In the genomic region with DNA sequence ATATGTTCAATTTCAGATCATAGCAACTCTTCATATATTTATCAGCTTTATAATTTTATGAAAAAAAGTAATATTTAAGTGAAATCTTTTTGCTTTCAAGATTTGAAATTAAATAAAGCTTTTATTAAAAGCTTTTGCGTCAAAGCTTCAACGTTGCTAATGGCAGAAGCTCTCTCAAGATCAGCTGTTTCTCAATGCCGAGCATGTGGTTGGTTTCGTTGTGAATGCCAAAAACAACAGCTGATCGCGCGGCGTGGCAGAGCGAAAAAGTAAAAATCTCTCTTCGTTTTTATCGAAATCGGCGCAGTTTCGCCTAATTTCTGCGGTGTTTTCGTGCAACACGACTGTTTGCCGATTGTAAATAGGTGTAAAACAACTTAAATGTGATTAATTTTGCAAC, we compare ENCODE assay signal across 2 fruit fly cellular contexts.
TF ChIP-seq lines count a peak whose summit lies in the region.

CG31759 (plus strand) TSS at position 161 of the 400 bp plus-strand sequence.

- no peak for TF ChIP-seq CTCF in whole organism, embryonic (GFP tag; optimal IDR thresholded peaks at IDR 0.05; lab: Kevin White, UChicago)

TF ChIP-seq in whole organism, adult, 20 proteins besides CTCF, POLR2A, EP300 and RAD21:
- TF ChIP-seq kay (GFP tag; lab: Kevin White, UChicago; ENCODE audit: borderline replicate concordance), result no peak
- no peak for TF ChIP-seq CG7101 (tag; optimal IDR thresholded peaks at IDR 0.05; lab: Kevin White, UChicago)
- TF ChIP-seq bab1 (GFP tag; optimal IDR thresholded peaks at IDR 0.05; lab: Kevin White, UChicago), result peak; percentile 64
- TF ChIP-seq tj (GFP tag; optimal IDR thresholded peaks at IDR 0.05; lab: Kevin White, UChicago), result no peak
- peak; percentile 60 for TF ChIP-seq Mnt (GFP tag; optimal IDR thresholded peaks at IDR 0.05; lab: Kevin White, UChicago)

TF ChIP-seq in whole organism, embryonic, 481 proteins besides CTCF, POLR2A, EP300 and RAD21:
- no peak for TF ChIP-seq Lpt (GFP tag; optimal IDR thresholded peaks at IDR 0.05; lab: Kevin White, UChicago)
- no peak for TF ChIP-seq knrl (GFP tag; IDR thresholded peaks at IDR 0.05; lab: Robert Waterston, UW; ENCODE audit: partially characterized antibody)
- no peak for TF ChIP-seq so (GFP tag; IDR thresholded peaks at IDR 0.05; lab: Robert Waterston, UW)
- no peak for TF ChIP-seq scrt (GFP tag; optimal IDR thresholded peaks at IDR 0.05; lab: Kevin White, UChicago)
- TF ChIP-seq crp (GFP tag; optimal IDR thresholded peaks at IDR 0.05; lab: Kevin White, UChicago), result peak in 1 of 2 experiments; percentile 88
- no peak for TF ChIP-seq CG9215 (GFP tag; IDR thresholded peaks at IDR 0.05; lab: Robert Waterston, UW)
- no peak for TF ChIP-seq h (optimal IDR thresholded peaks at IDR 0.05; lab: Kevin White, UChicago)
- TF ChIP-seq Chrac-16 (GFP tag; optimal IDR thresholded peaks at IDR 0.05; lab: Kevin White, UChicago), result no peak
- TF ChIP-seq Trl (optimal IDR thresholded peaks at IDR 0.05; lab: Kevin White, UChicago), result peak; percentile 13 to 39
- no peak for TF ChIP-seq Trl (GFP tag; optimal IDR thresholded peaks at IDR 0.05; lab: Kevin White, UChicago)
- no peak for TF ChIP-seq ems (GFP tag; optimal IDR thresholded peaks at IDR 0.05; lab: Kevin White, UChicago)
- TF ChIP-seq pzg (GFP tag; optimal IDR thresholded peaks at IDR 0.05; lab: Kevin White, UChicago), result peak; percentile 3
- TF ChIP-seq D19A (tag; optimal IDR thresholded peaks at IDR 0.05; lab: Kevin White, UChicago), result no peak
- no peak for TF ChIP-seq CG7786 (GFP tag; optimal IDR thresholded peaks at IDR 0.05; lab: Kevin White, UChicago)
- TF ChIP-seq CG1529 (GFP tag; optimal IDR thresholded peaks at IDR 0.05; lab: Kevin White, UChicago), result no peak
- no peak for TF ChIP-seq tup (GFP tag; optimal IDR thresholded peaks at IDR 0.05; lab: Kevin White, UChicago)
- no peak for TF ChIP-seq CG18262 (tag; optimal IDR thresholded peaks at IDR 0.05; lab: Kevin White, UChicago)
- no peak for TF ChIP-seq zf30C (GFP tag; optimal IDR thresholded peaks at IDR 0.05; lab: Kevin White, UChicago)
- peak; percentile 11 for TF ChIP-seq CG3163 (GFP tag; optimal IDR thresholded peaks at IDR 0.05; lab: Kevin White, UChicago)
- no peak for TF ChIP-seq zen2 (GFP tag; IDR thresholded peaks at IDR 0.05; lab: Robert Waterston, UW; ENCODE audit: partially characterized antibody)
- no peak for TF ChIP-seq Poxn (GFP tag; IDR thresholded peaks at IDR 0.05; lab: Robert Waterston, UW)
- no peak for TF ChIP-seq dysf (GFP tag; IDR thresholded peaks at IDR 0.05; lab: Robert Waterston, UW)
- peak; percentile 5 for TF ChIP-seq stwl (tag; optimal IDR thresholded peaks at IDR 0.05; lab: Kevin White, UChicago)
- no peak for TF ChIP-seq CG18476 (GFP tag; optimal IDR thresholded peaks at IDR 0.05; lab: Kevin White, UChicago)
- no peak for TF ChIP-seq fd102C (GFP tag; optimal IDR thresholded peaks at IDR 0.05; lab: Kevin White, UChicago)
- TF ChIP-seq Atf6 (GFP tag; IDR thresholded peaks at IDR 0.05; lab: Robert Waterston, UW), result no peak
- TF ChIP-seq CG11504 (tag; optimal IDR thresholded peaks at IDR 0.05; lab: Kevin White, UChicago), result no peak
- 0 out of 4 replicates have a peak, but pooled peaks have one; percentile 27 for TF ChIP-seq Dll (GFP tag; IDR thresholded peaks at IDR 0.05; lab: Robert Waterston, UW; ENCODE audit: partially characterized antibody)
- TF ChIP-seq CoRest (tag; optimal IDR thresholded peaks at IDR 0.05; lab: Kevin White, UChicago), result no peak
- TF ChIP-seq lab (GFP tag; optimal IDR thresholded peaks at IDR 0.05; lab: Kevin White, UChicago), result no peak
- no peak for TF ChIP-seq dan (GFP tag; IDR thresholded peaks at IDR 0.05; lab: Robert Waterston, UW)
- no peak for TF ChIP-seq CG11093 (GFP tag; IDR thresholded peaks at IDR 0.05; lab: Robert Waterston, UW)
- TF ChIP-seq CG13287 (GFP tag; IDR thresholded peaks at IDR 0.05; lab: Robert Waterston, UW; ENCODE audit: partially characterized antibody), result peak; percentile 72
- no peak for TF ChIP-seq CG13775 (GFP tag; optimal IDR thresholded peaks at IDR 0.05; lab: Kevin White, UChicago)
- TF ChIP-seq cg (GFP tag; optimal IDR thresholded peaks at IDR 0.05; lab: Kevin White, UChicago), result no peak
- TF ChIP-seq CG31441 (GFP tag; IDR thresholded peaks at IDR 0.05; lab: Robert Waterston, UW), result no peak
- no peak for TF ChIP-seq slou (GFP tag; optimal IDR thresholded peaks at IDR 0.05; lab: Kevin White, UChicago)
- no peak for TF ChIP-seq Vsx1 (GFP tag; optimal IDR thresholded peaks at IDR 0.05; lab: Kevin White, UChicago)
- TF ChIP-seq vvl (GFP tag; IDR thresholded peaks at IDR 0.05; lab: Robert Waterston, UW), result no peak
- TF ChIP-seq peb (GFP tag; IDR thresholded peaks at IDR 0.05; lab: Robert Waterston, UW), result no peak
- no peak for TF ChIP-seq dm (GFP tag; optimal IDR thresholded peaks at IDR 0.05; lab: Kevin White, UChicago)
- TF ChIP-seq CG11696 (GFP tag; IDR thresholded peaks at IDR 0.05; lab: Robert Waterston, UW), result no peak
- no peak for TF ChIP-seq dati (GFP tag; IDR thresholded peaks at IDR 0.05; lab: Robert Waterston, UW)
- no peak for TF ChIP-seq CG2712 (tag; optimal IDR thresholded peaks at IDR 0.05; lab: Kevin White, UChicago)
- TF ChIP-seq HmgZ (tag; optimal IDR thresholded peaks at IDR 0.05; lab: Kevin White, UChicago), result no peak
